Worm (Caenorhabditis elegans) whole organism, L4/young adult: ENCODE measurements around the gene E02C12.12.
A peak's percentile ranks its signal among the peaks of the same experiment; 100 is the strongest.
"Not testable (repeated sequence)": the region's sequence is repeated elsewhere in the genome, so short reads cannot be mapped to it uniquely, and the experiment has no call there.

Experiments
- W03F9.2 ChIP-seq: fragments of 150-350 bp; optimal IDR thresholded peaks from 2 replicates; lab custom pipeline; 2014; ENCODE audit warnings: missing biosample characterization, missing genetic modification characterization
- dao-5 ChIP-seq: sonication (generic microtip); optimal IDR thresholded peaks from 2 replicates; lab custom pipeline; 2016; ENCODE audit warnings: missing genotype, missing genetic modification characterization, moderate library complexity, missing compliant biosample characterization
- him-1 ChIP-seq: sonication (generic microtip); optimal IDR thresholded peaks from 2 replicates; lab custom pipeline; 2016; ENCODE audit warnings: missing genotype, missing genetic modification reagents, missing genetic modification characterization, missing compliant biosample characterization

Gene E02C12.12

ce11 chrV:9384949-9385348, 2.8 kb upstream of the E02C12.12 start:
- TF ChIP-seq dao-5 (tag; lab: Kevin White, UChicago), result no peak
- TF ChIP-seq him-1 (tag; lab: Kevin White, UChicago), result no peak
- TF ChIP-seq W03F9.2 (tag; lab: Kevin White, UChicago), result no peak

- TF ChIP-seq dao-5 (tag; lab: Kevin White, UChicago), result no peak
- TF ChIP-seq W03F9.2 (tag; lab: Kevin White, UChicago), result no peak
- TF ChIP-seq him-1 (tag; lab: Kevin White, UChicago), result no peak
Observed at ce11 chrV:9384359-9384758, 2.2 kb upstream of the E02C12.12 start.

ce11 chrV:9382538-9383328, 620 bp upstream of the E02C12.12 start:
- TF ChIP-seq him-1 (tag; lab: Kevin White, UChicago), result no peak
- no peak for TF ChIP-seq dao-5 (tag; lab: Kevin White, UChicago)
- TF ChIP-seq W03F9.2 (tag; lab: Kevin White, UChicago), result peak; percentile 54

- TF ChIP-seq him-1, dao-5, W03F9.2 (tag; lab: Kevin White, UChicago): not testable (repeated sequence)
Observed at ce11 chrV:9379808-9380207, 2.3 kb downstream of the E02C12.12 start, which contains the start of gene E02C12.11. E02C12.11 (minus strand) TSS chrV:9379908.

- TF ChIP-seq him-1 (tag; lab: Kevin White, UChicago), result no peak
- TF ChIP-seq W03F9.2 (tag; lab: Kevin White, UChicago), result no peak
- no peak for TF ChIP-seq dao-5 (tag; lab: Kevin White, UChicago)
Observed at ce11 chrV:9378335-9378734, 3.8 kb downstream of the E02C12.12 start, which contains the start of gene E02C12.10. E02C12.10 (minus strand) TSS chrV:9378409.

ce11 chrV:9376417-9376816, 5.7 kb downstream of the E02C12.12 start, which contains the start of gene E02C12.19:
E02C12.19 (minus strand) TSS chrV:9376517.
- no peak for TF ChIP-seq him-1 (tag; lab: Kevin White, UChicago)
- no peak for TF ChIP-seq dao-5 (tag; lab: Kevin White, UChicago)
- no peak for TF ChIP-seq W03F9.2 (tag; lab: Kevin White, UChicago)

- TF ChIP-seq W03F9.2 (tag; lab: Kevin White, UChicago), result no peak
- TF ChIP-seq dao-5 (tag; lab: Kevin White, UChicago), result no peak
- TF ChIP-seq him-1 (tag; lab: Kevin White, UChicago), result no peak
Observed at ce11 chrV:9375378-9375777, 6.7 kb downstream of the E02C12.12 start, which contains the start of gene E02C12.9. E02C12.9 (minus strand) TSS chrV:9375478.

ce11 chrV:9373473-9373872, 8.6 kb downstream of the E02C12.12 start, which contains the start of gene E02C12.8:
E02C12.8 (minus strand) TSS chrV:9373613.
- no peak for TF ChIP-seq W03F9.2 (tag; lab: Kevin White, UChicago)

ce11 chrV:9370986-9371385, 11.1 kb downstream of the E02C12.12 start, which contains the start of gene E02C12.6:
E02C12.6 (minus strand) TSS chrV:9371086.
- no peak for TF ChIP-seq W03F9.2 (tag; lab: Kevin White, UChicago)
- no peak for TF ChIP-seq dao-5 (tag; lab: Kevin White, UChicago)
- no peak for TF ChIP-seq him-1 (tag; lab: Kevin White, UChicago)

ce11 chrV:9359674-9360073, 22.4 kb downstream of the E02C12.12 start, which contains the start of gene gpa-3:
gpa-3 (minus strand) TSS chrV:9359774.
- no peak for TF ChIP-seq W03F9.2 (tag; lab: Kevin White, UChicago)
- TF ChIP-seq him-1 (tag; lab: Kevin White, UChicago), result no peak
- no peak for TF ChIP-seq dao-5 (tag; lab: Kevin White, UChicago)

- TF ChIP-seq dao-5 (tag; lab: Kevin White, UChicago), result no peak
- TF ChIP-seq W03F9.2 (tag; lab: Kevin White, UChicago), result no peak
- TF ChIP-seq him-1 (tag; lab: Kevin White, UChicago), result no peak
Observed at ce11 chrV:9356345-9356744, 25.8 kb downstream of the E02C12.12 start, which contains the start of gene ttr-49. ttr-49 (minus strand) TSS chrV:9356515.

- TF ChIP-seq him-1 (tag; lab: Kevin White, UChicago) (no peak), W03F9.2 (tag; lab: Kevin White, UChicago) (no peak), dao-5 (tag; lab: Kevin White, UChicago) (no peak)
Observed at ce11 chrV:9355371-9355770, 26.7 kb downstream of the E02C12.12 start, which contains the start of gene ttr-40. ttr-40 (minus strand) TSS chrV:9355471.

- no peak for TF ChIP-seq him-1 (tag; lab: Kevin White, UChicago)
- no peak for TF ChIP-seq dao-5 (tag; lab: Kevin White, UChicago)
- no peak for TF ChIP-seq W03F9.2 (tag; lab: Kevin White, UChicago)
Observed at ce11 chrV:9352947-9353346, 29.2 kb downstream of the E02C12.12 start, which contains the start of gene srx-46. srx-46 (plus strand) TSS chrV:9353247.
